Worm (Caenorhabditis elegans): ENCODE results near the gene ndx-9.

The ndx-9 gene

DNA sequence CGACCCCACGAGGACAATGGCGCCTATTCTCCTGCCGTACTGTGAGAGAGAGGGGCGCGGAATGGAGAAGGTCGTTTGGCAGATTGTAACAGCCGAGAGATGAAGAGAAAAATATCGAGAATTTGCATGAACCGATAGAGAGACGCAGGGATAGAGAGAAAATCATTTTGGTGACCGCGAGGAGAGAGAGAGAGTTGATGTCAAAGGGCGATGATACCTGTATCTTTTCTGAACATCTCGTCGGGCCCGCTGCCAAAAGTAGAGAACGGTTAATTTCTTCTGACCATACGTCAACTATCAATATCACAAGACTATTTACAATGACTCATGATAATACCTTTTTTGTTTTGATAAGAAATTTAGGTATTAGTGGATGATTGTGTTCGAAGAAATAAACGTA lies 35.9 kb downstream of the ndx-9 start (continued):
- TF ChIP-seq hlh-17 (GFP tag; optimal IDR thresholded peaks at IDR 0.05; ENCODE audit: borderline replicate concordance) (no peak), nhr-77 (tag; optimal IDR thresholded peaks at IDR 0.05) (no peak), ztf-4 (tag; optimal IDR thresholded peaks at IDR 0.05) (no peak), nhr-237 (tag; optimal IDR thresholded peaks at IDR 0.05) (no peak), lin-14 (GFP tag; optimal IDR thresholded peaks at IDR 0.05) (peak; percentile 82), lsy-2 (tag; optimal IDR thresholded peaks at IDR 0.05) (peak; percentile 37 to 39), rnt-1 (tag; optimal IDR thresholded peaks at IDR 0.05) (peak; percentile 47), C34B4.2 (tag; optimal IDR thresholded peaks at IDR 0.05) (no peak), fkh-4 (tag; optimal IDR thresholded peaks at IDR 0.05; ENCODE audit: borderline replicate concordance) (no peak), nhr-19 (GFP tag; conservative IDR thresholded peaks at IDR 0.05) (peak; percentile 52), grh-1 (GFP tag; IDR thresholded peaks at IDR 0.05) (peak; percentile 73), egl-13 (tag; optimal IDR thresholded peaks at IDR 0.05) (no peak), snu-23 (GFP tag; optimal IDR thresholded peaks at IDR 0.05) (peak; percentile 77), jun-1 (tag; optimal IDR thresholded peaks at IDR 0.05) (no peak), F16B12.6 (tag; optimal IDR thresholded peaks at IDR 0.05) (no peak)

ce11 chrIV:10971636-10972199 lies 40.1 kb downstream of the ndx-9 start:
- no peak for TF ChIP-seq C04F5.9 (tag; optimal IDR thresholded peaks at IDR 0.05)
- TF ChIP-seq pqm-1 (tag; optimal IDR thresholded peaks at IDR 0.05), result no peak
- TF ChIP-seq fos-1 (tag; optimal IDR thresholded peaks at IDR 0.05), result no peak
- TF ChIP-seq ceh-90 (tag; optimal IDR thresholded peaks at IDR 0.05), result no peak
- no peak for TF ChIP-seq C34B4.2 (tag; optimal IDR thresholded peaks at IDR 0.05)
- TF ChIP-seq efl-3 (GFP tag; optimal IDR thresholded peaks at IDR 0.05), result no peak
- no peak for TF ChIP-seq fkh-8 (tag; optimal IDR thresholded peaks at IDR 0.05)
- TF ChIP-seq F16B12.6 (tag; optimal IDR thresholded peaks at IDR 0.05), result no peak
- peak; percentile 2 for TF ChIP-seq mep-1 (tag; optimal IDR thresholded peaks at IDR 0.05)
- TF ChIP-seq ceh-8 (GFP tag; optimal IDR thresholded peaks at IDR 0.05), result no peak
- TF ChIP-seq lin-13 (GFP tag; optimal IDR thresholded peaks at IDR 0.05), result no peak
- no peak for TF ChIP-seq nhr-11 (tag; optimal IDR thresholded peaks at IDR 0.05)
- TF ChIP-seq unc-30 (tag; optimal IDR thresholded peaks at IDR 0.05), result no peak
- TF ChIP-seq mdl-1 (tag; optimal IDR thresholded peaks at IDR 0.05), result peak in 1 of 2 experiments; percentile 68
- TF ChIP-seq nhr-19 (GFP tag; conservative IDR thresholded peaks at IDR 0.05), result peak; percentile 20
- TF ChIP-seq nhr-76 (tag; optimal IDR thresholded peaks at IDR 0.05), result no peak
- TF ChIP-seq nhr-20 (tag; optimal IDR thresholded peaks at IDR 0.05), result peak; percentile 82
- TF ChIP-seq zag-1 (tag; optimal IDR thresholded peaks at IDR 0.05), result no peak
- TF ChIP-seq nhr-85 (tag), result peak; percentile 98
- no peak for TF ChIP-seq nhr-84 (tag; optimal IDR thresholded peaks at IDR 0.05)
- no peak for TF ChIP-seq vab-15 (tag; optimal IDR thresholded peaks at IDR 0.05)
- TF ChIP-seq hlh-17 (GFP tag; optimal IDR thresholded peaks at IDR 0.05; ENCODE audit: borderline replicate concordance), result no peak
- TF ChIP-seq zip-4 (GFP tag; optimal IDR thresholded peaks at IDR 0.05), result no peak
- no peak for TF ChIP-seq Y116A8C.19 (tag; optimal IDR thresholded peaks at IDR 0.05; ENCODE audit: borderline replicate concordance)
- peak in 1 of 2 experiments; percentile 25 for TF ChIP-seq efl-1 (optimal IDR thresholded peaks at IDR 0.05)
- TF ChIP-seq efl-1 (GFP tag; optimal IDR thresholded peaks at IDR 0.05 in 1 of 2), result peak in 1 of 2 experiments; percentile 87
- TF ChIP-seq elt-2 (tag; optimal IDR thresholded peaks at IDR 0.05), result no peak
- TF ChIP-seq unc-130 (tag; optimal IDR thresholded peaks at IDR 0.05), result no peak
- TF ChIP-seq tbx-2 (tag; optimal IDR thresholded peaks at IDR 0.05), result peak; percentile 44
- no peak for TF ChIP-seq egl-13 (tag; optimal IDR thresholded peaks at IDR 0.05)
- peak; percentile 34 for TF ChIP-seq nhr-47 (tag; optimal IDR thresholded peaks at IDR 0.05)
- TF ChIP-seq ama-1 (optimal IDR thresholded peaks at IDR 0.05), result no peak
- no peak for TF ChIP-seq sptf-1 (tag; optimal IDR thresholded peaks at IDR 0.05)
- TF ChIP-seq fkh-4 (tag; optimal IDR thresholded peaks at IDR 0.05; ENCODE audit: borderline replicate concordance), result no peak
- no peak for TF ChIP-seq mab-9 (GFP tag; IDR thresholded peaks at IDR 0.05)
- TF ChIP-seq mef-2 (tag; optimal IDR thresholded peaks at IDR 0.05), result no peak
- TF ChIP-seq rnt-1 (tag; optimal IDR thresholded peaks at IDR 0.05), result no peak
- TF ChIP-seq unc-62 (GFP tag; optimal IDR thresholded peaks at IDR 0.05), result no peak
- no peak for TF ChIP-seq hpl-2 (GFP tag; optimal IDR thresholded peaks at IDR 0.05)
- peak; percentile 90 for TF ChIP-seq lin-14 (GFP tag; optimal IDR thresholded peaks at IDR 0.05)
- no peak for TF ChIP-seq isw-1 (GFP tag; IDR thresholded peaks at IDR 0.05)
- TF ChIP-seq snpc-4 (tag; optimal IDR thresholded peaks at IDR 0.05), result no peak
- peak; percentile 27 to 36 for TF ChIP-seq lsy-2 (tag; optimal IDR thresholded peaks at IDR 0.05)
- peak; percentile 48 for TF ChIP-seq nhr-90 (tag; optimal IDR thresholded peaks at IDR 0.05; ENCODE audit: poor library complexity)
- TF ChIP-seq ztf-4 (tag; optimal IDR thresholded peaks at IDR 0.05), result no peak
- TF ChIP-seq dsc-1 (tag; optimal IDR thresholded peaks at IDR 0.05), result no peak

All from whole organism, L1 larva.